Fruit fly (Drosophila melanogaster) whole organism, wandering third instar larva: ENCODE data around the gene Tasp1.

Experiments used
- Abd-B ChIP-seq: fragments of >200 bp; optimal IDR thresholded peaks from 2 replicates; lab custom pipeline; 2017; ENCODE audit warnings: missing biosample characterization, missing genetic modification characterization
- CG32264 ChIP-seq: fragments of 200-800 bp; sonication (Bioruptor generic); optimal IDR thresholded peaks from 2 replicates; lab custom pipeline; 2016; ENCODE audit warnings: missing biosample characterization, missing genetic modification characterization
- CG9705 ChIP-seq: fragments of 200-800 bp; sonication (Bioruptor generic); optimal IDR thresholded peaks from 2 replicates; lab custom pipeline; 2018; ENCODE audit warnings: missing biosample characterization, mild to moderate bottlenecking, missing genetic modification characterization
- CrebA ChIP-seq: fragments of 200-800 bp; sonication (Bioruptor generic); optimal IDR thresholded peaks from 2 replicates; lab custom pipeline; 2016; ENCODE audit warnings: missing biosample characterization, mild to moderate bottlenecking, missing genetic modification characterization, borderline replicate concordance
- Dfd ChIP-seq: fragments of >200 bp; optimal IDR thresholded peaks from 2 replicates; lab custom pipeline; 2017; ENCODE audit warnings: missing biosample characterization, missing genetic modification characterization
- Dif ChIP-seq: fragments of 200-275, 200-300 bp; sonication (Bioruptor generic); optimal IDR thresholded peaks from 2 replicates; lab custom pipeline; 2018; ENCODE audit warnings: missing biosample characterization, missing genetic modification characterization; ENCODE audit not compliant: partially characterized antibody
- GATAd ChIP-seq: sonication (Bioruptor generic); optimal IDR thresholded peaks from 2 replicates; lab custom pipeline; 2016; ENCODE audit warnings: missing biosample characterization, missing genetic modification characterization
- HLH106 ChIP-seq: fragments of 200-800 bp; optimal IDR thresholded peaks from 3 replicates; lab custom pipeline; 2019; ENCODE audit warnings: missing biosample characterization, mild to moderate bottlenecking, missing genetic modification characterization, moderate library complexity
- Hnf4 ChIP-seq: fragments of 200-800 bp; sonication (Bioruptor generic); optimal IDR thresholded peaks from 2 replicates; lab custom pipeline; 2016; ENCODE audit warnings: missing biosample characterization, mild to moderate bottlenecking, missing genetic modification characterization
- Hr78 ChIP-seq: fragments of >200 bp; optimal IDR thresholded peaks from 2 replicates; lab custom pipeline; 2017; ENCODE audit warnings: missing biosample characterization, missing genetic modification characterization
- Hr83 ChIP-seq: fragments of 200-300 bp; sonication (Bioruptor generic); optimal IDR thresholded peaks from 2 replicates; lab custom pipeline; 2016; ENCODE audit warnings: missing biosample characterization, mild to moderate bottlenecking, missing genetic modification characterization, moderate library complexity; ENCODE audit not compliant: poor library complexity, severe bottlenecking
- Jra ChIP-seq: sonication (Bioruptor generic); optimal IDR thresholded peaks from 2 replicates; lab custom pipeline; 2016; ENCODE audit warnings: missing biosample characterization, missing genetic modification characterization
- Mio ChIP-seq: sonication (Bioruptor generic); optimal IDR thresholded peaks from 2 replicates; lab custom pipeline; 2016; ENCODE audit warnings: missing biosample characterization, missing genetic modification characterization
- Myc ChIP-seq: fragments of >200 bp; optimal IDR thresholded peaks from 2 replicates; lab custom pipeline; 2017
- N ChIP-seq: fragments of >200 bp; optimal IDR thresholded peaks from 2 replicates; lab custom pipeline; 2018; ENCODE audit warnings: missing biosample characterization, missing external identifiers, missing genetic modification characterization
- OdsH ChIP-seq: fragments of 200-800 bp; sonication (Bioruptor generic); optimal IDR thresholded peaks from 2 replicates; lab custom pipeline; 2016; ENCODE audit warnings: missing biosample characterization, mild to moderate bottlenecking, missing genetic modification characterization
- Rel ChIP-seq, 2 experiments: fragments of 200-800 bp; sonication (Bioruptor generic) in 1 of 2; optimal IDR thresholded peaks; 2 replicates in 1 of 2; 3 replicates in 1 of 2; lab custom pipeline; 2016 to 2019; ENCODE audit warnings: mild to moderate bottlenecking in 2 of 2, missing biosample characterization in 2 of 2, missing genetic modification characterization in 2 of 2, moderate library complexity in 1 of 2
- Sp1 ChIP-seq: fragments of 200-800 bp; sonication (Bioruptor generic); optimal IDR thresholded peaks from 3 replicates; lab custom pipeline; 2019; ENCODE audit warnings: missing biosample characterization, mild to moderate bottlenecking, missing genetic modification characterization, moderate library complexity
- Vsx2 ChIP-seq: fragments of 200-300, 225-300 bp; sonication (Bioruptor generic); optimal IDR thresholded peaks from 2 replicates; lab custom pipeline; 2018; ENCODE audit warnings: missing biosample characterization, missing genetic modification characterization; ENCODE audit not compliant: partially characterized antibody
- br ChIP-seq: fragments of 200-800 bp; sonication (Bioruptor generic); optimal IDR thresholded peaks from 2 replicates; lab custom pipeline; 2016; ENCODE audit warnings: missing biosample characterization, missing genetic modification characterization
- brk ChIP-seq: fragments of 200-800 bp; sonication (Bioruptor generic); optimal IDR thresholded peaks from 2 replicates; lab custom pipeline; 2016; ENCODE audit warnings: missing biosample characterization, mild to moderate bottlenecking, missing genetic modification characterization
- dl ChIP-seq, 2 experiments: fragments of 175-275, 200-275 bp in 1 of 2; fragments of 200-275 bp in 1 of 2; sonication (Bioruptor generic); optimal IDR thresholded peaks; lab custom pipeline; 2018; ENCODE audit warnings: mild to moderate bottlenecking in 2 of 2, missing biosample characterization in 2 of 2, missing genetic modification characterization in 2 of 2, moderate library complexity in 2 of 2; ENCODE audit not compliant: partially characterized antibody in 2 of 2, insufficient read depth in 1 of 2
- dmrt93B ChIP-seq: fragments of 200-800 bp; sonication (Bioruptor generic); optimal IDR thresholded peaks from 2 replicates; lab custom pipeline; 2018; ENCODE audit warnings: missing biosample characterization, mild to moderate bottlenecking, missing genetic modification characterization
- dsf ChIP-seq: sonication (Bioruptor generic); optimal IDR thresholded peaks from 2 replicates; lab custom pipeline; 2016; ENCODE audit warnings: missing biosample characterization, missing genetic modification characterization, borderline replicate concordance
- ey ChIP-seq: fragments of 200-800 bp; sonication (Bioruptor generic); optimal IDR thresholded peaks from 2 replicates; lab custom pipeline; 2016; ENCODE audit warnings: missing biosample characterization, missing genetic modification characterization
- foxo ChIP-seq, 2 experiments: fragments of 200-800 bp; sonication (Bioruptor generic); optimal IDR thresholded peaks; 2 replicates in 1 of 2; 3 replicates in 1 of 2; lab custom pipeline; 2016 to 2017; ENCODE audit warnings: missing biosample characterization in 2 of 2, missing genetic modification characterization in 2 of 2
- fru ChIP-seq: fragments of 200-800 bp; sonication (Bioruptor generic); optimal IDR thresholded peaks from 3 replicates; lab custom pipeline; 2016; ENCODE audit warnings: missing biosample characterization, mild to moderate bottlenecking, missing genetic modification characterization
- h ChIP-seq: fragments of 200-800 bp; sonication (Bioruptor generic); optimal IDR thresholded peaks from 3 replicates; lab custom pipeline; 2016; ENCODE audit warnings: missing biosample characterization, mild to moderate bottlenecking, missing genetic modification characterization
- jim ChIP-seq: fragments of 175-275, 200-325 bp; sonication (Bioruptor generic); optimal IDR thresholded peaks from 2 replicates; lab custom pipeline; 2016; ENCODE audit warnings: missing biosample characterization, mild to moderate bottlenecking, missing genetic modification characterization
- lola ChIP-seq: fragments of >200 bp; optimal IDR thresholded peaks from 2 replicates; lab custom pipeline; 2017; ENCODE audit warnings: missing biosample characterization, missing genetic modification characterization
- pan ChIP-seq: fragments of >200 bp; optimal IDR thresholded peaks from 2 replicates; lab custom pipeline; 2017
- psq ChIP-seq: fragments of 200-800 bp; sonication (Bioruptor generic); optimal IDR thresholded peaks from 3 replicates; lab custom pipeline; 2017; ENCODE audit warnings: missing biosample characterization, mild to moderate bottlenecking, missing genetic modification characterization, moderate library complexity
- rgr ChIP-seq: fragments of 200-800 bp; sonication (Bioruptor generic); optimal IDR thresholded peaks from 3 replicates; lab custom pipeline; 2016; ENCODE audit warnings: missing biosample characterization, mild to moderate bottlenecking, missing genetic modification characterization
- sage ChIP-seq: fragments of 200-800 bp; sonication (Bioruptor generic); optimal IDR thresholded peaks from 2 replicates; lab custom pipeline; 2016; ENCODE audit warnings: missing biosample characterization, mild to moderate bottlenecking, missing genetic modification characterization
- sv ChIP-seq: fragments of 200-800 bp; sonication (Bioruptor generic); optimal IDR thresholded peaks from 3 replicates; lab custom pipeline; 2016; ENCODE audit warnings: missing biosample characterization, missing genetic modification characterization
- tai ChIP-seq: sonication (Bioruptor generic); optimal IDR thresholded peaks from 2 replicates; lab custom pipeline; 2016; ENCODE audit warnings: missing biosample characterization, missing genetic modification characterization
- usp ChIP-seq: fragments of >200 bp; optimal IDR thresholded peaks from 2 replicates; lab custom pipeline; 2017; ENCODE audit warnings: missing biosample characterization, missing genetic modification characterization
- woc ChIP-seq: sonication (Bioruptor generic); optimal IDR thresholded peaks from 2 replicates; lab custom pipeline; 2016; ENCODE audit warnings: missing biosample characterization, mild to moderate bottlenecking, missing genetic modification characterization

Gene Tasp1

DNA sequence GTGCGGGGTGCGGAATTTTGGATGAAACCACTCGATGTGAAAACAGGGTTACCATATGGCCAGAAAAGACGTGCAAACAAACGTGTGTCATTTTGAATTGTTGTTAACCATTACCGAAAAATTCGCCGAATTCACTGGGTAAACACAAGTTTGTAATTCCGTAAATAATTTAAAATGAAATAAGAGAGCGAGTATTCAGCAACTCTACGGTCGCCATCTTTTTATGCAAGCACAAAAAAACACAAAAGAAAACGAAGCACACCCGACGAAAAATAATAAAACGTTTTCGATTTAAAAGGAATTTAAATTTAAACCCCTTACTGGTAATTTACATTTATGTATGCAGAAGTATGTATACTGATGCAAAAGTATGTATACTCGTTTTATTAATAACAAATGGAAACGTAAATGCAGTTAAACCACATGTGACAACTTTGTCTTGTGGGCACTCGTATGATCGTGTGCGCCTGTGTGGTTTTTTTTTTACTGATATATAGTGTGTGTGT is 41.4 kb downstream of the Tasp1 start:
- no peak for TF ChIP-seq Abd-B (GFP tag; lab: Kevin White, UChicago)
- peak; percentile 87 for TF ChIP-seq CG9705
- TF ChIP-seq GATAd (GFP tag; lab: Kevin White, UChicago) = peak; percentile 50
- peak; percentile 94 for TF ChIP-seq sage (GFP tag; lab: Kevin White, UChicago)
- peak; percentile 98 for TF ChIP-seq h (GFP tag; lab: Kevin White, UChicago)
- TF ChIP-seq jim (GFP tag; lab: Kevin White, UChicago) = peak; percentile 2
- peak; percentile 95 for TF ChIP-seq CG32264 (GFP tag; lab: Kevin White, UChicago)
- TF ChIP-seq HLH106 (tag; lab: Kevin White, UChicago) = peak; percentile 96
- TF ChIP-seq Myc = no peak
- peak; percentile 82 for TF ChIP-seq Mio (GFP tag; lab: Kevin White, UChicago)
- TF ChIP-seq lola = no peak
- peak; percentile 98 for TF ChIP-seq br (GFP tag; lab: Kevin White, UChicago)
- no peak for TF ChIP-seq Dfd (GFP tag; lab: Kevin White, UChicago)
- no peak for TF ChIP-seq Hr78 (GFP tag; lab: Kevin White, UChicago)
- TF ChIP-seq foxo (GFP tag; optimal IDR thresholded peaks at IDR 0.05; lab: Kevin White, UChicago) = peak; percentile 88 to 97
- TF ChIP-seq woc (GFP tag; lab: Kevin White, UChicago) = peak; percentile 99
- peak; percentile 90 for TF ChIP-seq tai (GFP tag; lab: Kevin White, UChicago)
- TF ChIP-seq Dif (GFP tag; lab: Kevin White, UChicago) = no peak
- TF ChIP-seq Sp1 = peak; percentile 97
- peak; percentile 90 for TF ChIP-seq dsf
- no peak for TF ChIP-seq dl (GFP tag; optimal IDR thresholded peaks at IDR 0.05; lab: Kevin White, UChicago; ENCODE audit: insufficient read depth in 1 of 2, partially characterized antibody in 2 of 2)
- no peak for TF ChIP-seq N (GFP tag; lab: Kevin White, UChicago)
- peak; percentile 97 for TF ChIP-seq ey (GFP tag; lab: Kevin White, UChicago)
- peak; percentile 95 for TF ChIP-seq sv (GFP tag; lab: Kevin White, UChicago)
- TF ChIP-seq psq (GFP tag; lab: Kevin White, UChicago) = peak; percentile 95
- TF ChIP-seq Hr83 (GFP tag; lab: Kevin White, UChicago) = peak; percentile 69
- no peak for TF ChIP-seq pan (lab: Kevin White, UChicago)
- TF ChIP-seq Hnf4 = peak; percentile 95
- TF ChIP-seq OdsH = peak; percentile 97
- TF ChIP-seq Rel (GFP tag; optimal IDR thresholded peaks at IDR 0.05; lab: Kevin White, UChicago) = peak; percentile 94
- TF ChIP-seq Rel (tag; optimal IDR thresholded peaks at IDR 0.05; lab: Kevin White, UChicago) = peak; percentile 94
- peak; percentile 98 for TF ChIP-seq brk (GFP tag; lab: Kevin White, UChicago)
- TF ChIP-seq dmrt93B (GFP tag; lab: Kevin White, UChicago) = peak; percentile 71
- peak; percentile 98 for TF ChIP-seq rgr
- TF ChIP-seq CrebA (GFP tag; lab: Kevin White, UChicago) = peak; percentile 96
- TF ChIP-seq fru (GFP tag; lab: Kevin White, UChicago) = peak; percentile 97
- no peak for TF ChIP-seq usp (GFP tag; lab: Kevin White, UChicago)
- peak; percentile 91 for TF ChIP-seq Jra (GFP tag; lab: Kevin White, UChicago)
- no peak for TF ChIP-seq Vsx2 (GFP tag; lab: Kevin White, UChicago)

DNA sequence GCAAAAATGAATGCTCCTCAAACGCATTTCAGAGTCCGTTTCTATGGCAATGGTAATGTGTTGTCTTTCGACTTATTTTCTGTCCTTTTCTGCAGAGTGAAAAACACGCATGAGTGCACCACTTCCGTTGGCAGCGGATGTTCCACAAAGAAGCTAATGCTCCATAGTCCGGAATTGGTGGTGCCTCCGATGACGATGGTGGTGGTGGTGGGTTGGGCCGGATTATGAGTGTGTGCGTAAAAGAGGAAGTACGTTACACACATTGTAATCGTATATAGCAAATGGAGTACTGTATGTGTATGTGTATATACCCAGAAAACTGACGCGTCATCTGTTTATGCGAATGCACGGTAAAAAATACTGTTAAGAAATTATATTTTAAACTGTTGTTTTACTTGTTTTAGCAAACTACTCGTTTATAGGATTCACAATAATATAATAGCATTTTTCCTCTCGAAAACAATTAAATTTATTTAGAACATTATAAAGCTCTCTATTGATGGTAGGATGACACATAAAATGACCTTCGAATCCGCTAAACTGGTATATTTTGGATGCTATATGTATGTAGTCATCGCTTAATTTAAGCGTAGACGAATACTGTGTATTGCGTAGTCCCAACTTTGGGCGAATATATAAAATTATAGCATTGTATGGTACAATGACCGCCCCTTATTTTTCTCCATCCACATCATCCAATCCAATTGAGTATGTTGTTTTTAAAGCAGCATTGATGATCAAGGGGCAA is 42.1 kb downstream of the Tasp1 start:
- TF ChIP-seq h (GFP tag; lab: Kevin White, UChicago) (peak; percentile 48), OdsH (peak; percentile 58), Hnf4 (no peak), rgr (peak; percentile 8), Vsx2 (GFP tag; lab: Kevin White, UChicago) (no peak), br (GFP tag; lab: Kevin White, UChicago) (no peak), dl (GFP tag; optimal IDR thresholded peaks at IDR 0.05; lab: Kevin White, UChicago; ENCODE audit: insufficient read depth in 1 of 2, partially characterized antibody in 2 of 2) (no peak), Rel (GFP tag; optimal IDR thresholded peaks at IDR 0.05; lab: Kevin White, UChicago) (no peak), Rel (tag; optimal IDR thresholded peaks at IDR 0.05; lab: Kevin White, UChicago) (peak; percentile 10), dmrt93B (GFP tag; lab: Kevin White, UChicago) (no peak), fru (GFP tag; lab: Kevin White, UChicago) (peak; percentile 17)
